4 worm cellular contexts compared by ENCODE assay signal in the genomic region with DNA sequence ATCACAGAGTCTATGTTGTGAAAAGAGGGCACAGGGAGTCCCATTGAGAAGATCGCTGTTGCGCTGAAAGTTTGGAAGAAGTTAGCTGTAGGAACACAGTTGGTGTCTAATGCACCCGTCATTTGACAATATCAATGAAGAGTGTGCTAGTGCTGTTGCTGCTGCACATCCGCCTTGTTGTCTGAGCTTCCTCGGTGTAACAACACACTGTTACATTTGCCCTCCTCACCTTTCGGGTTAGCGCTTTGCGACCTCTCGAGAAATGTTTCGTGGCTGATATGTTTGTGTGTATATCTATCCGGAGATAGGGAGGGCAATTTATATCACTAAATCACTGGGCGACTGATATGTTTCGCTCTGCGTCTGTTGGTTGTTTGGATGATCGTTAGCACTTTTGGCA.
TF ChIP-seq lines count a peak whose summit lies in the region.

No protein-coding gene starts in this region.

TF ChIP-seq in whole organism, L2 larva, 48 proteins besides CTCF, POLR2A, EP300 and RAD21:
- peak; percentile 71 for TF ChIP-seq nhr-129 (tag; optimal IDR thresholded peaks at IDR 0.05; lab: Kevin White, UChicago)
- peak; percentile 31 for TF ChIP-seq mab-5 (tag; optimal IDR thresholded peaks at IDR 0.05; lab: Kevin White, UChicago)
- TF ChIP-seq F13H6.1 (tag; optimal IDR thresholded peaks at IDR 0.05; lab: Kevin White, UChicago), result peak; percentile 85
- peak; percentile 49 for TF ChIP-seq fos-1 (tag; optimal IDR thresholded peaks at IDR 0.05; lab: Kevin White, UChicago)
- peak; percentile 48 for TF ChIP-seq sem-4 (tag; optimal IDR thresholded peaks at IDR 0.05; lab: Kevin White, UChicago)
- no peak for TF ChIP-seq ZK546.5 (tag; optimal IDR thresholded peaks at IDR 0.05; lab: Kevin White, UChicago)
- no peak for TF ChIP-seq nhr-12 (tag; optimal IDR thresholded peaks at IDR 0.05; lab: Kevin White, UChicago)
- no peak for TF ChIP-seq mbf-1 (tag; optimal IDR thresholded peaks at IDR 0.05; lab: Kevin White, UChicago)
- no peak for TF ChIP-seq egl-27 (tag; optimal IDR thresholded peaks at IDR 0.05; lab: Kevin White, UChicago)
- TF ChIP-seq C34F6.9 (tag; optimal IDR thresholded peaks at IDR 0.05; lab: Kevin White, UChicago), result peak; percentile 30
- no peak for TF ChIP-seq nhr-23 (tag; optimal IDR thresholded peaks at IDR 0.05; lab: Kevin White, UChicago)
- peak; percentile 65 for TF ChIP-seq sma-9 (GFP tag; optimal IDR thresholded peaks at IDR 0.05; lab: Kevin White, UChicago)
- no peak for TF ChIP-seq sma-9 (tag; optimal IDR thresholded peaks at IDR 0.05; lab: Kevin White, UChicago)
- TF ChIP-seq ama-1 (optimal IDR thresholded peaks at IDR 0.05; lab: Kevin White, UChicago), result no peak

TF ChIP-seq in whole organism, L4 larva, 104 proteins besides CTCF, POLR2A, EP300 and RAD21:
- TF ChIP-seq hlh-11 (tag; optimal IDR thresholded peaks at IDR 0.05; lab: Kevin White, UChicago) (peak; percentile 72), saeg-2 (GFP tag; IDR thresholded peaks at IDR 0.05; lab: Robert Waterston, UW) (no peak), nhr-28 (tag; optimal IDR thresholded peaks at IDR 0.05; lab: Kevin White, UChicago) (peak; percentile 41), Y75B8A.6 (GFP tag; IDR thresholded peaks at IDR 0.05; lab: Robert Waterston, UW) (no peak), lsy-2 (tag; optimal IDR thresholded peaks at IDR 0.05; lab: Kevin White, UChicago) (peak in 1 of 2 experiments; percentile 3), nhr-48 (tag; optimal IDR thresholded peaks at IDR 0.05; lab: Kevin White, UChicago) (peak; percentile 20), dmd-6 (GFP tag; IDR thresholded peaks at IDR 0.05; lab: Robert Waterston, UW) (peak; percentile 48), hlh-30 (tag; optimal IDR thresholded peaks at IDR 0.05; lab: Kevin White, UChicago; ENCODE audit: insufficient read depth) (peak; percentile 12), nhr-41 (GFP tag; IDR thresholded peaks at IDR 0.05; lab: Robert Waterston, UW) (peak; percentile 12; the same call in 1 of the 2 replicates), nhr-11 (tag; optimal IDR thresholded peaks at IDR 0.05; lab: Kevin White, UChicago) (peak; percentile 65), sdz-12 (GFP tag; optimal IDR thresholded peaks at IDR 0.05; lab: Kevin White, UChicago) (no peak), hmg-1.1 (GFP tag; IDR thresholded peaks at IDR 0.05; lab: Robert Waterston, UW) (0 out of 2 replicates have a peak, but pooled peaks have one; percentile 40), daf-16 (GFP tag; optimal IDR thresholded peaks at IDR 0.05; lab: Kevin White, UChicago) (peak in 1 of 2 experiments; percentile 93), daf-16 (tag; optimal IDR thresholded peaks at IDR 0.05; lab: Kevin White, UChicago) (peak; percentile 4)

TF ChIP-seq in whole organism, late embryonic, 69 proteins besides CTCF, POLR2A, EP300 and RAD21:
- TF ChIP-seq dmd-4 (tag; optimal IDR thresholded peaks at IDR 0.05; lab: Kevin White, UChicago; ENCODE audit: borderline replicate concordance), result no peak
- TF ChIP-seq elt-4 (tag; optimal IDR thresholded peaks at IDR 0.05; lab: Kevin White, UChicago), result no peak
- peak; percentile 25 for TF ChIP-seq ceh-18 (tag; optimal IDR thresholded peaks at IDR 0.05; lab: Kevin White, UChicago)
- TF ChIP-seq rnt-1 (tag; optimal IDR thresholded peaks at IDR 0.05; lab: Kevin White, UChicago), result peak; percentile 33
- no peak for TF ChIP-seq sox-2 (GFP tag; IDR thresholded peaks at IDR 0.05; lab: Robert Waterston, UW)
- TF ChIP-seq pat-9 (tag; optimal IDR thresholded peaks at IDR 0.05; lab: Kevin White, UChicago), result peak; percentile 47
- peak; percentile 6 for TF ChIP-seq tbx-2 (tag; optimal IDR thresholded peaks at IDR 0.05; lab: Kevin White, UChicago)
- no peak for TF ChIP-seq che-1 (tag; optimal IDR thresholded peaks at IDR 0.05; lab: Kevin White, UChicago)
- no peak for TF ChIP-seq madf-2 (tag; optimal IDR thresholded peaks at IDR 0.05; lab: Kevin White, UChicago)
- TF ChIP-seq ceh-34 (tag; optimal IDR thresholded peaks at IDR 0.05; lab: Kevin White, UChicago), result peak; percentile 36
- peak; percentile 60 for TF ChIP-seq unc-55 (GFP tag; optimal IDR thresholded peaks at IDR 0.05; lab: Kevin White, UChicago)
- TF ChIP-seq ceh-48 (tag; optimal IDR thresholded peaks at IDR 0.05; lab: Kevin White, UChicago), result no peak
- TF ChIP-seq lin-11 (tag; optimal IDR thresholded peaks at IDR 0.05; lab: Kevin White, UChicago), result no peak
- peak; percentile 30 for TF ChIP-seq C38D4.7 (GFP tag; optimal IDR thresholded peaks at IDR 0.05; lab: Kevin White, UChicago)
- TF ChIP-seq fkh-6 (tag; optimal IDR thresholded peaks at IDR 0.05; lab: Kevin White, UChicago), result peak; percentile 51

TF ChIP-seq in whole organism, mixed stage, embryonic, 35 proteins besides CTCF, POLR2A, EP300 and RAD21:
- TF ChIP-seq ceh-39 (tag; optimal IDR thresholded peaks at IDR 0.05; lab: Kevin White, UChicago), result no peak
- TF ChIP-seq cnd-1 (tag; optimal IDR thresholded peaks at IDR 0.05; lab: Kevin White, UChicago), result no peak
- TF ChIP-seq mab-5 (tag; optimal IDR thresholded peaks at IDR 0.05; lab: Kevin White, UChicago), result no peak
- TF ChIP-seq ham-2 (GFP tag; optimal IDR thresholded peaks at IDR 0.05; lab: Kevin White, UChicago), result peak; percentile 25
- TF ChIP-seq blmp-1 (tag; optimal IDR thresholded peaks at IDR 0.05; lab: Kevin White, UChicago), result no peak
- no peak for TF ChIP-seq ztf-11 (tag; optimal IDR thresholded peaks at IDR 0.05; lab: Kevin White, UChicago)
- no peak for TF ChIP-seq elt-1 (tag; optimal IDR thresholded peaks at IDR 0.05; lab: Kevin White, UChicago; ENCODE audit: borderline replicate concordance, insufficient read depth)
- no peak for TF ChIP-seq unc-39 (tag; optimal IDR thresholded peaks at IDR 0.05; lab: Kevin White, UChicago)
- TF ChIP-seq ceh-83 (GFP tag; optimal IDR thresholded peaks at IDR 0.05; lab: Kevin White, UChicago), result no peak
- peak; percentile 20 for TF ChIP-seq M03D4.4 (tag; optimal IDR thresholded peaks at IDR 0.05; lab: Kevin White, UChicago)
- no peak for TF ChIP-seq flh-1 (GFP tag; optimal IDR thresholded peaks at IDR 0.05; lab: Kevin White, UChicago)
- TF ChIP-seq mls-2 (tag; optimal IDR thresholded peaks at IDR 0.05; lab: Kevin White, UChicago), result no peak
- TF ChIP-seq lin-32 (GFP tag; optimal IDR thresholded peaks at IDR 0.05; lab: Kevin White, UChicago), result no peak
- TF ChIP-seq unc-120 (tag; optimal IDR thresholded peaks at IDR 0.05; lab: Kevin White, UChicago; ENCODE audit: poor library complexity, severe bottlenecking), result peak; percentile 60
- TF ChIP-seq drap-1 (GFP tag; optimal IDR thresholded peaks at IDR 0.05; lab: Kevin White, UChicago), result no peak
- TF ChIP-seq nhr-28 (tag; optimal IDR thresholded peaks at IDR 0.05; lab: Kevin White, UChicago), result no peak
- peak; percentile 87 for TF ChIP-seq unc-62 (GFP tag; optimal IDR thresholded peaks at IDR 0.05; lab: Kevin White, UChicago)
- TF ChIP-seq hlh-1 (tag; optimal IDR thresholded peaks at IDR 0.05; lab: Kevin White, UChicago), result peak; percentile 93
- TF ChIP-seq nhr-2 (tag; optimal IDR thresholded peaks at IDR 0.05; lab: Kevin White, UChicago), result no peak
TF ChIP-seq in whole organism, mixed stage, embryonic: peak in this region for 5.
